Worm (Caenorhabditis elegans) whole organism, L4 larva: Measurements from ENCODE around the gene ctsa-3.1.

Source experiments
- aha-1 ChIP-seq: fragments of 150-350 bp; peaks from one replicate; lab custom pipeline; 2014; ENCODE audit warnings: missing biosample characterization, missing genetic modification characterization
- nhr-48 ChIP-seq: sonication (generic microtip); optimal IDR thresholded peaks from 2 replicates; lab custom pipeline; 2016; ENCODE audit warnings: mild to moderate bottlenecking, missing genetic modification characterization, missing compliant biosample characterization

Gene ctsa-3.1

ce11 chrII:7283063-7283462 lies 50.4 kb downstream of the ctsa-3.1 start:
- TF ChIP-seq nhr-48 (tag; lab: Kevin White, UChicago) (no peak), aha-1 (peak; percentile 84)
